Fruit fly (Drosophila melanogaster) whole organism, wandering third instar larva: ENCODE results near the gene CG15892.

ENCODE experiments used
- GATAd ChIP-seq: sonication (Bioruptor generic); optimal IDR thresholded peaks from 2 replicates; lab custom pipeline; 2016; ENCODE audit warnings: missing biosample characterization, missing genetic modification characterization
- HLH106 ChIP-seq: fragments of 200-800 bp; optimal IDR thresholded peaks from 3 replicates; lab custom pipeline; 2019; ENCODE audit warnings: missing biosample characterization, mild to moderate bottlenecking, missing genetic modification characterization, moderate library complexity
- Myc ChIP-seq: fragments of >200 bp; optimal IDR thresholded peaks from 2 replicates; lab custom pipeline; 2017
- brk ChIP-seq: fragments of 200-800 bp; sonication (Bioruptor generic); optimal IDR thresholded peaks from 2 replicates; lab custom pipeline; 2016; ENCODE audit warnings: missing biosample characterization, mild to moderate bottlenecking, missing genetic modification characterization
- ey ChIP-seq: fragments of 200-800 bp; sonication (Bioruptor generic); optimal IDR thresholded peaks from 2 replicates; lab custom pipeline; 2016; ENCODE audit warnings: missing biosample characterization, missing genetic modification characterization

DNA sequence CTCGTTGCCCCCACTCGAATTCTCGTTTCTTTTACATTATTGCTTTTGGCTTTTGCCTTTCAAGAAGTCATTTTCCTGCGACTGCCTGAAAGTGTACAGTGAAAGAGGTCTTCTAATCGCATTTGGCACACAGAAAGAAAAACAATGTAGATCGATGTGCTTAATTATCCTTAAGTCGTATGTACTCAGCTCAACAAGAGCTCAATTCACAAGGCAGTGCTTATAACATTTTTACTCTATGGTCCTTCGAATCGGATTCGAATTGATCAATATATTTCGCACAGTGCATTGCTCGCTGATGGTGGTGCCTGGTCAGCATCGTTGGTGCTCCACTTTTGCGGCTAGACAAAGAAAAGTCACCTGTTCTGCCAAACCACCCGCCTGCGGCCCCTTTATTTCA, 16.3 kb upstream of the CG15892 start:
- no peak for TF ChIP-seq GATAd
- TF ChIP-seq brk (GFP tag; lab: Kevin White, UChicago), result no peak
- no peak for TF ChIP-seq HLH106 (tag; lab: Kevin White, UChicago)
- no peak for TF ChIP-seq ey (GFP tag; lab: Kevin White, UChicago)
- TF ChIP-seq Myc (lab: Kevin White, UChicago), result no peak
